Worm (Caenorhabditis elegans): Measurements from ENCODE around the gene mrps-9.

The mrps-9 gene

ce11 chrIII:8226178-8226577 is 39.7 kb upstream of the mrps-9 start, which contains the start of gene rfs-1:
Gene rfs-1 (plus strand): TSS chrIII:8226478.
- no peak for TF ChIP-seq pha-4 (tag; optimal IDR thresholded peaks at IDR 0.05)

DNA sequence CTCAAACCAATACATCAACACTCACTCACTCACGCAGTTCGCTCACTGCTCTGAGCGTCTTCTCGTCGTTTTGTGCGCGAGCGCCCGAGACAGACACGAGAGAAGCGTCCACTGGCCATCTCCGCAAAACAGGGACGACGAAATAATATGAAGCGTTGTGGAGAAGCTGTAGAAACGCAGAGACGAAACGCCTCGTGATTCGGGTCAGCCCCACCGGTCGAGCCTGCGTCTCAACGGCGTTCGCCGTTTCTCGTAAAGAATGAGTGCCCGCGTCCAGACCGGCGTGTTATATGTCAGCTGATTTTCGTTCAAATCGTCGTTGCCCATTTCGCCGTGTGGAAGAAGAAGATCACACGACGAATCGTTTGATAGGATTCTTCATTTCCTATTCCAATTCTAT is 38.4 kb upstream of the mrps-9 start, which contains the start of gene fbxl-1:
Gene fbxl-1, plus strand, starts transcription at position 320 of the 400 bp plus-strand sequence.
- no peak for TF ChIP-seq ztf-11 (tag; optimal IDR thresholded peaks at IDR 0.05)
- peak; percentile 33 for TF ChIP-seq ham-2 (GFP tag; optimal IDR thresholded peaks at IDR 0.05)
- TF ChIP-seq mls-2 (tag; optimal IDR thresholded peaks at IDR 0.05) = peak; percentile 35
- peak; percentile 34 for TF ChIP-seq drap-1 (GFP tag; optimal IDR thresholded peaks at IDR 0.05)
- TF ChIP-seq unc-120 (tag; optimal IDR thresholded peaks at IDR 0.05; ENCODE audit: poor library complexity, severe bottlenecking) = peak; percentile 71

DNA sequence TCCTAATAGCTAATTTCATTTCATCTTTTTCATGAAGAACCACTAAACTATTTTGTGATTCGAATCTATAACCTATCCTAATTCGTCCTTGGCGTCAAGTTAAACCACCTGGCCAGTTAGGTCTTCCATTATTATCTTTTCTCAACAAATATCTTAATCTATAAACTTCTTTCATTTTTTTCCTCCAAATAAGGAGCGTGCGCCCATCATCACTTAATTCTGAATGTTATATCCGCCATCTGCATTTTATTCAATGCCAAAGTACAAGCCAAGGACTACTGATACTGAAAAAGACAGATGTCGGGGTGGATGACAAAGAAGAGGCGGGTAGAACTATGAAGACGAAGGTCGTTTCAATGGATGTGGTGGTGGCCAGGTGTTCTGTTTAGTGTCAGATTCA is 36.9 kb upstream of the mrps-9 start:
- TF ChIP-seq snpc-4 (tag; optimal IDR thresholded peaks at IDR 0.05) = no peak
- no peak for TF ChIP-seq ceh-39 (tag; optimal IDR thresholded peaks at IDR 0.05)

ce11 chrIII:8229480-8229879 is 36.4 kb upstream of the mrps-9 start:
- TF ChIP-seq zip-8 (tag; optimal IDR thresholded peaks at IDR 0.05) = no peak
- TF ChIP-seq nhr-76 (tag; optimal IDR thresholded peaks at IDR 0.05) = no peak
- no peak for TF ChIP-seq unc-62 (GFP tag; optimal IDR thresholded peaks at IDR 0.05)
- TF ChIP-seq ztf-11 (tag; optimal IDR thresholded peaks at IDR 0.05) = no peak
- TF ChIP-seq mab-5 (tag; optimal IDR thresholded peaks at IDR 0.05) = no peak

ce11 chrIII:8232634-8233033 is 33.2 kb upstream of the mrps-9 start, which contains the start of gene henn-1:
Gene henn-1 (plus strand): TSS chrIII:8232651.
- no peak for TF ChIP-seq sptf-1 (tag; optimal IDR thresholded peaks at IDR 0.05)
- TF ChIP-seq ceh-39 (tag; optimal IDR thresholded peaks at IDR 0.05) = no peak
- no peak for TF ChIP-seq elt-3 (tag; optimal IDR thresholded peaks at IDR 0.05)
- no peak for TF ChIP-seq sem-2 (GFP tag; optimal IDR thresholded peaks at IDR 0.05)
- TF ChIP-seq lsy-2 (tag; optimal IDR thresholded peaks at IDR 0.05) = no peak
- no peak for TF ChIP-seq snpc-4 (tag; optimal IDR thresholded peaks at IDR 0.05)
- no peak for TF ChIP-seq pha-4 (tag; optimal IDR thresholded peaks at IDR 0.05)
- TF ChIP-seq zip-8 (tag; optimal IDR thresholded peaks at IDR 0.05) = no peak

DNA sequence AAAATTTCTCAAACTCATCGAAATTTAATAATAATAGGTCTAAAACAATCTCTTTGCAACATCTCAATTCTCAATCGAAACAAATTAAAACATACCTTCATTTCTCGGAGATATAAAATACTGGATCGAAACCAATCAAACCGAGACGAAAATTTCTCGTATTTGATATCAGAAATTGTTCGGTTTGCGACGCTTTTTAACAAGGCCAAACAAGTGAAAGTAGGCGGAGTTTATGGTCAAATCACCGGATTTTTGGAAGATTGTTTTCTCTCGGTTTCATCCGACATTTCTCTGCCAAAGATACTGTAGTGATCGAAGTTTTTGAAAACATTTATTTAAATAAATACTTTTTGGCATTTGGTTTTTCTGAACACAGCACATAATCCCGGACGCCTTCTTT is 30.5 kb upstream of the mrps-9 start, which contains the start of gene C02F5.14:
Gene C02F5.14, minus strand, starts transcription at position 157 of the 400 bp plus-strand sequence.
- TF ChIP-seq nhr-76 (tag; optimal IDR thresholded peaks at IDR 0.05) = no peak
- TF ChIP-seq lin-13 (tag; optimal IDR thresholded peaks at IDR 0.05) = no peak
- no peak for TF ChIP-seq lsy-2 (tag; optimal IDR thresholded peaks at IDR 0.05)
- no peak for TF ChIP-seq nhr-28 (tag; optimal IDR thresholded peaks at IDR 0.05)
- no peak for TF ChIP-seq sem-2 (GFP tag; optimal IDR thresholded peaks at IDR 0.05)
- TF ChIP-seq ham-2 (GFP tag; optimal IDR thresholded peaks at IDR 0.05) = no peak
- no peak for TF ChIP-seq ztf-11 (tag; optimal IDR thresholded peaks at IDR 0.05)
- TF ChIP-seq blmp-1 (tag; optimal IDR thresholded peaks at IDR 0.05) = no peak
- TF ChIP-seq mep-1 (tag; optimal IDR thresholded peaks at IDR 0.05) = no peak
- no peak for TF ChIP-seq mls-2 (tag; optimal IDR thresholded peaks at IDR 0.05)
- no peak for TF ChIP-seq ceh-83 (GFP tag; optimal IDR thresholded peaks at IDR 0.05)
- no peak for TF ChIP-seq elt-3 (tag; optimal IDR thresholded peaks at IDR 0.05)
- TF ChIP-seq hlh-1 (tag; optimal IDR thresholded peaks at IDR 0.05) = no peak
- TF ChIP-seq pha-4 (tag; optimal IDR thresholded peaks at IDR 0.05) = no peak
- TF ChIP-seq sptf-1 (tag; optimal IDR thresholded peaks at IDR 0.05) = no peak
- no peak for TF ChIP-seq bed-3 (GFP tag; optimal IDR thresholded peaks at IDR 0.05)
- TF ChIP-seq elt-1 (tag; optimal IDR thresholded peaks at IDR 0.05; ENCODE audit: borderline replicate concordance, insufficient read depth) = no peak

ce11 chrIII:8235880-8236279 is 30.0 kb upstream of the mrps-9 start, which contains the start of gene C02F5.5:
Gene C02F5.5 (plus strand): TSS chrIII:8236180.
- TF ChIP-seq lin-32 (GFP tag; optimal IDR thresholded peaks at IDR 0.05) (no peak), lin-13 (tag; optimal IDR thresholded peaks at IDR 0.05) (no peak), nhr-28 (tag; optimal IDR thresholded peaks at IDR 0.05) (no peak), ceh-39 (tag; optimal IDR thresholded peaks at IDR 0.05) (no peak)

DNA sequence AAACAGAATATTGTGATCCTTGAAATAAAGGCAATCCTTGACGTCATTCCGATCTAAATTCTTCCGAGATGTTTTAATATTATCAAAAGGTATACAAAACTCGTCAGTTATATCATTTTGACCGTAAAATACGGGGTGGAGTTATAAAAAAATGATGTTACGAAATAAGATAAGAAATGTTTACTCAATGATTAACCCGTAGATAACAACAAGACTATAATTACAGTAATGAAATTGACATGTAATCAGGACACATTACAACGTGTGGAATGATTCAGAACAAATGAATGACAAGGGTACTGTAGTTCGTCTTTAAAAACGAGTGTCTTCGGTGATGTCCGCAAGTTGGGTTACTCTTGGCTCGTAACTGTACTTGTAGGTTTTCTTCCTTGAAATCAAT is 28.0 kb upstream of the mrps-9 start, which contains the start of gene tsp-2:
Gene tsp-2, minus strand, starts transcription at position 109 of the 400 bp plus-strand sequence.
- no peak for TF ChIP-seq nhr-76 (tag; optimal IDR thresholded peaks at IDR 0.05)
- TF ChIP-seq blmp-1 (tag; optimal IDR thresholded peaks at IDR 0.05) = no peak
- no peak for TF ChIP-seq unc-39 (tag; optimal IDR thresholded peaks at IDR 0.05)
- no peak for TF ChIP-seq M03D4.4 (tag; optimal IDR thresholded peaks at IDR 0.05)
- TF ChIP-seq snpc-4 (tag; optimal IDR thresholded peaks at IDR 0.05) = no peak
- TF ChIP-seq nhr-28 (tag; optimal IDR thresholded peaks at IDR 0.05) = no peak
- no peak for TF ChIP-seq zip-8 (tag; optimal IDR thresholded peaks at IDR 0.05)

All from whole organism, mixed stage, embryonic.